Worm (Caenorhabditis elegans) whole organism, L1 larva: ENCODE measurements around the gene uggt-1.

Experiments
- C16A3.4 ChIP-seq: fragments of 150-350 bp; optimal IDR thresholded peaks from 2 replicates; lab custom pipeline; 2014; ENCODE audit warnings: missing biosample characterization, missing genetic modification characterization
- blmp-1 ChIP-seq: fragments of 150-350 bp; optimal IDR thresholded peaks from 2 replicates; lab custom pipeline; 2014; ENCODE audit warnings: missing biosample characterization, missing genetic modification characterization
- ces-1 ChIP-seq: fragments of 150-350 bp; optimal IDR thresholded peaks from 2 replicates; lab custom pipeline; 2014; ENCODE audit warnings: missing biosample characterization, missing genetic modification reagents, missing genetic modification characterization
- egl-27 ChIP-seq, 2 experiments: fragments of 150-350 bp in 1 of 2; sonication (generic microtip); optimal IDR thresholded peaks; 3 replicates each; lab custom pipeline; 2017 to 2018; ENCODE audit warnings: missing biosample characterization in 2 of 2, missing genetic modification characterization in 2 of 2, missing genetic modification reagents in 2 of 2
- isw-1 ChIP-seq: fragments of 200-800 bp; sonication (Bioruptor generic); IDR thresholded peaks from 2 replicates; pipeline ENCODE4 v1.3.6; 2022; ENCODE audit warnings: missing genetic modification characterization, missing compliant biosample characterization
- lsy-2 ChIP-seq, 2 experiments: fragments of 150-350 bp; optimal IDR thresholded peaks; 2 replicates each; lab custom pipeline; 2014; ENCODE audit warnings: missing biosample characterization in 2 of 2, missing genetic modification characterization in 2 of 2
- mab-9 ChIP-seq: fragments of 200-800 bp; sonication (Bioruptor generic); IDR thresholded peaks from 2 replicates; pipeline ENCODE4 v1.3.6; 2022; ENCODE audit warnings: missing genetic modification reagents, missing genetic modification characterization, missing compliant biosample characterization
- unc-62 ChIP-seq: fragments of 150-350 bp; optimal IDR thresholded peaks from 2 replicates; lab custom pipeline; 2014; ENCODE audit warnings: missing biosample characterization, missing genetic modification reagents, missing genetic modification characterization
- unc-86 ChIP-seq: sonication (generic microtip); optimal IDR thresholded peaks from 2 replicates; lab custom pipeline; 2016; ENCODE audit warnings: missing genetic modification characterization, missing compliant biosample characterization

ce11 chrX:7507141-7507540 is 6.4 kb upstream of the uggt-1 start:
- TF ChIP-seq isw-1 (GFP tag; lab: Robert Waterston, UW) (no peak), unc-86 (no peak), mab-9 (GFP tag; lab: Robert Waterston, UW) (no peak), blmp-1 (no peak), C16A3.4 (tag; lab: Kevin White, UChicago) (no peak), ces-1 (GFP tag; lab: Kevin White, UChicago) (no peak), egl-27 (tag; optimal IDR thresholded peaks at IDR 0.05; lab: Kevin White, UChicago) (no peak), lsy-2 (tag; optimal IDR thresholded peaks at IDR 0.05; lab: Kevin White, UChicago) (no peak), unc-62 (no peak)
